Worm (Caenorhabditis elegans) whole organism, L3 larva: ENCODE data around the gene srm-2.

ENCODE experiments used
- R02D3.7 ChIP-seq: fragments of 150-350 bp; optimal IDR thresholded peaks from 2 replicates; lab custom pipeline; 2014; ENCODE audit warnings: missing biosample characterization, missing genetic modification characterization
- ZK546.5 ChIP-seq: sonication (generic microtip); optimal IDR thresholded peaks from 2 replicates; lab custom pipeline; 2017; ENCODE audit warnings: missing biosample characterization, missing genetic modification characterization
- ama-1 ChIP-seq: fragments of 150-350 bp; optimal IDR thresholded peaks from 2 replicates; lab custom pipeline; 2018
- ceh-16 ChIP-seq: sonication (generic microtip); optimal IDR thresholded peaks from 2 replicates; lab custom pipeline; 2017; ENCODE audit warnings: missing biosample characterization, missing genetic modification characterization
- ceh-28 ChIP-seq: fragments of 150-350 bp; optimal IDR thresholded peaks from 2 replicates; lab custom pipeline; 2014; ENCODE audit warnings: missing biosample characterization, missing genetic modification reagents, missing genetic modification characterization
- ceh-82 ChIP-seq: fragments of 150-350 bp; optimal IDR thresholded peaks from 2 replicates; lab custom pipeline; 2014; ENCODE audit warnings: missing biosample characterization, missing genetic modification characterization
- ceh-9 ChIP-seq: sonication (generic microtip); optimal IDR thresholded peaks from 2 replicates; lab custom pipeline; 2018; ENCODE audit warnings: missing biosample characterization, missing genetic modification characterization
- daf-12 ChIP-seq: fragments of 150-350 bp; optimal IDR thresholded peaks from 2 replicates; lab custom pipeline; 2014; ENCODE audit warnings: missing biosample characterization, missing genetic modification reagents, missing genetic modification characterization
- egl-27 ChIP-seq: sonication (generic microtip); optimal IDR thresholded peaks from 4 replicates; lab custom pipeline; 2017; ENCODE audit warnings: missing biosample characterization, missing genetic modification reagents, missing genetic modification characterization
- egl-5 ChIP-seq: fragments of 150-350 bp; optimal IDR thresholded peaks from 2 replicates; lab custom pipeline; 2017; ENCODE audit warnings: missing biosample characterization, missing genetic modification reagents, missing genetic modification characterization, inconsistent platforms
- elt-2 ChIP-seq: sonication (generic microtip); optimal IDR thresholded peaks from 2 replicates; lab custom pipeline; 2016; ENCODE audit warnings: missing genetic modification reagents, mild to moderate bottlenecking, missing genetic modification characterization, missing compliant biosample characterization
- eor-1 ChIP-seq, 2 experiments: fragments of 150-350 bp; optimal IDR thresholded peaks; 2 replicates each; lab custom pipeline; 2014 to 2018; ENCODE audit warnings: missing biosample characterization in 2 of 2, missing genetic modification characterization in 2 of 2
- fkh-10 ChIP-seq: sonication (generic microtip); optimal IDR thresholded peaks from 2 replicates; lab custom pipeline; 2017; ENCODE audit warnings: missing biosample characterization, missing genetic modification reagents, missing genetic modification characterization
- fkh-2 ChIP-seq: fragments of 150-350 bp; optimal IDR thresholded peaks from 2 replicates; lab custom pipeline; 2014; ENCODE audit warnings: missing biosample characterization, missing genetic modification reagents, missing genetic modification characterization
- fos-1 ChIP-seq: fragments of 150-350 bp; optimal IDR thresholded peaks from 2 replicates; lab custom pipeline; 2014; ENCODE audit warnings: missing biosample characterization, missing genetic modification characterization
- hmg-11 ChIP-seq: sonication (generic microtip); optimal IDR thresholded peaks from 2 replicates; lab custom pipeline; 2016; ENCODE audit warnings: missing genetic modification characterization, missing compliant biosample characterization
- lin-15B ChIP-seq: fragments of 150-350 bp; optimal IDR thresholded peaks from 2 replicates; lab custom pipeline; 2014; ENCODE audit warnings: missing biosample characterization, missing genetic modification characterization
- lin-39 ChIP-seq: fragments of 150-350 bp; optimal IDR thresholded peaks from 2 replicates; lab custom pipeline; 2018; ENCODE audit warnings: missing biosample characterization, missing genetic modification reagents, missing genetic modification characterization
- lsy-12 ChIP-seq: sonication (generic microtip); optimal IDR thresholded peaks from 2 replicates; lab custom pipeline; 2016; ENCODE audit warnings: mild to moderate bottlenecking, missing genetic modification characterization, missing compliant biosample characterization
- mdl-1 ChIP-seq: fragments of 150-350 bp; optimal IDR thresholded peaks from 2 replicates; lab custom pipeline; 2014; ENCODE audit warnings: missing biosample characterization, missing genetic modification characterization
- mml-1 ChIP-seq: fragments of 150-350 bp; sonication (generic microtip); optimal IDR thresholded peaks from 3 replicates; lab custom pipeline; 2014; ENCODE audit warnings: missing biosample characterization, missing genetic modification characterization
- nfya-1 ChIP-seq: sonication (generic microtip); optimal IDR thresholded peaks from 2 replicates; lab custom pipeline; 2017; ENCODE audit warnings: missing genetic modification characterization, mild to moderate bottlenecking, missing compliant biosample characterization, antibody characterized with exemption, moderate library complexity; ENCODE audit not compliant: insufficient read depth
- nhr-11 ChIP-seq: fragments of 150-350 bp; optimal IDR thresholded peaks from 2 replicates; lab custom pipeline; 2014; ENCODE audit warnings: missing biosample characterization, missing genetic modification characterization
- nhr-12 ChIP-seq: fragments of 150-350 bp; optimal IDR thresholded peaks from 2 replicates; lab custom pipeline; 2014; ENCODE audit warnings: missing biosample characterization, missing genetic modification characterization
- nhr-23 ChIP-seq: fragments of 150-350 bp; optimal IDR thresholded peaks from 2 replicates; lab custom pipeline; 2014; ENCODE audit warnings: missing biosample characterization, missing genetic modification reagents, missing genetic modification characterization
- nhr-237 ChIP-seq: fragments of 150-350 bp; optimal IDR thresholded peaks from 2 replicates; lab custom pipeline; 2014; ENCODE audit warnings: missing biosample characterization, missing genetic modification characterization
- nhr-43 ChIP-seq: sonication (generic microtip); optimal IDR thresholded peaks from 2 replicates; lab custom pipeline; 2016; ENCODE audit warnings: mild to moderate bottlenecking, missing genetic modification characterization, missing compliant biosample characterization; ENCODE audit not compliant: poor library complexity, severe bottlenecking
- nhr-76 ChIP-seq: fragments of 150-350 bp; sonication (generic microtip); optimal IDR thresholded peaks from 5 replicates; lab custom pipeline; 2014; ENCODE audit warnings: missing biosample characterization, missing genetic modification characterization
- pha-4 ChIP-seq: fragments of 150-350 bp; optimal IDR thresholded peaks from 2 replicates; lab custom pipeline; 2014; ENCODE audit warnings: missing biosample characterization, missing genetic modification reagents, missing genetic modification characterization
- pqm-1 ChIP-seq: fragments of 150-350 bp; optimal IDR thresholded peaks from 2 replicates; lab custom pipeline; 2017; ENCODE audit warnings: missing biosample characterization, missing genetic modification characterization, inconsistent platforms
- sea-2 ChIP-seq: fragments of 150-350 bp; sonication (generic microtip); optimal IDR thresholded peaks from 4 replicates; lab custom pipeline; 2014; ENCODE audit warnings: missing biosample characterization, missing genetic modification reagents, missing genetic modification characterization
- skn-1 ChIP-seq: fragments of 150-350 bp; optimal IDR thresholded peaks from 2 replicates; lab custom pipeline; 2014; ENCODE audit warnings: missing biosample characterization, missing genetic modification characterization
- snpc-4 ChIP-seq: fragments of 150-350 bp; optimal IDR thresholded peaks from 2 replicates; lab custom pipeline; 2014; ENCODE audit warnings: missing biosample characterization, missing genetic modification characterization
- tbx-2 ChIP-seq: sonication (generic microtip); optimal IDR thresholded peaks from 2 replicates; lab custom pipeline; 2016; ENCODE audit warnings: mild to moderate bottlenecking, missing genetic modification characterization, missing compliant biosample characterization
- unc-62 ChIP-seq: fragments of 150-350 bp; sonication (generic microtip); optimal IDR thresholded peaks from 4 replicates; lab custom pipeline; 2014; ENCODE audit warnings: missing biosample characterization, missing genetic modification reagents, missing genetic modification characterization
- ztf-11 ChIP-seq: fragments of 150-350 bp; optimal IDR thresholded peaks from 2 replicates; lab custom pipeline; 2014; ENCODE audit warnings: missing biosample characterization, missing genetic modification characterization

srm-2 gene

DNA sequence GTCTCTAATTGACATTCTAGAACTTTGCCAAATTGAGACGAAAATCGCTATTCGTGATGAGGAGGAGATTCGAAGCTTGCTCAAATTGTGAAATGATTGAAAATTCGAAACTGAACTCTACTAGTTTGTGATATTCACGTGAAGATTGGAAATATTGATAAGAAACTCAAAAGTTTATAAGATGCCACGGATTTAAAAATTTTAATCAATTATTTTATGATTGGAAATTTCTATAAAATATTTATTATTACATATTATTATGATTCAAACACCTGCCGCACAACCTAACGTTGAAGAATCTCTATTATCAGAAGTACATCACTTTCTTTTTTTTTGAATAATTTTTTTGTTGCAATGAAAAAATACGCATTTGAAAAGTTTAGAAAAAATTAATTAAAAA, 19.9 kb upstream of the srm-2 start, which contains the start of gene E03H12.7:
Gene E03H12.7, minus strand, starts transcription at position 101 of the 400 bp plus-strand sequence.
- TF ChIP-seq ceh-9 (tag; lab: Kevin White, UChicago) (no peak), nhr-23 (tag; lab: Kevin White, UChicago) (no peak), lin-39 (tag; lab: Kevin White, UChicago) (no peak), skn-1 (tag; lab: Kevin White, UChicago) (no peak), pqm-1 (tag; lab: Kevin White, UChicago) (no peak), ama-1 (lab: Kevin White, UChicago) (no peak), ceh-28 (tag; lab: Kevin White, UChicago) (no peak), mdl-1 (tag; lab: Kevin White, UChicago) (no peak), eor-1 (tag; optimal IDR thresholded peaks at IDR 0.05; lab: Kevin White, UChicago) (no peak), fos-1 (tag; lab: Kevin White, UChicago) (no peak)

ce11 chrIV:4992089-4992488, 16.4 kb upstream of the srm-2 start, which contains the start of gene str-162:
str-162 (plus strand) TSS chrIV:4992389.
- TF ChIP-seq sea-2 (GFP tag; lab: Kevin White, UChicago): no peak
- no peak for TF ChIP-seq ama-1 (lab: Kevin White, UChicago)
- TF ChIP-seq eor-1 (tag; optimal IDR thresholded peaks at IDR 0.05; lab: Kevin White, UChicago): no peak
- TF ChIP-seq R02D3.7 (tag; lab: Kevin White, UChicago): no peak
- TF ChIP-seq egl-5 (tag; lab: Kevin White, UChicago): no peak
- no peak for TF ChIP-seq elt-2 (tag; lab: Kevin White, UChicago)
- no peak for TF ChIP-seq nhr-237 (tag; lab: Kevin White, UChicago)
- TF ChIP-seq egl-27 (tag; lab: Kevin White, UChicago): no peak
- no peak for TF ChIP-seq ZK546.5
- no peak for TF ChIP-seq fos-1 (tag; lab: Kevin White, UChicago)
- no peak for TF ChIP-seq fkh-2 (tag; lab: Kevin White, UChicago)
- TF ChIP-seq ceh-16: no peak
- no peak for TF ChIP-seq nhr-76 (tag; lab: Kevin White, UChicago)
- TF ChIP-seq nhr-43 (tag; lab: Kevin White, UChicago): no peak
- TF ChIP-seq skn-1 (tag; lab: Kevin White, UChicago): no peak

DNA sequence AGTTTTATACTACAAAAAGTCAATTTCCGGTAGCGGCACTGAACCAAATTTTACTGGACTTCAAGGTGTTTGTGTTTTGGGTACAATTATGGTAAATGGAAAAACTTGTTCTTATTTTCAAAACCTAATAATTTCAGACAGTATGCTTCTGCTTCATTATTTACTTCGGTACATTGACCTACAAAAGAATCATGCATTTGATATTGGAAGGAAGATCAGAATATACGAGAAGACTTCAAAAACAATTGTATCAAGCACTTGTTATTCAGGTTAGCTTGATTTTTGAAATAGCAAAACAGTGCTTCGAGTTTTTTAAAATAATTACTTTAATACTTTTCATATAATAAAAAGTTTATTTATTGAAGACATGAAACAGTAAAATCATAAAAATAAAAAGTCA, 15.3 kb upstream of the srm-2 start:
- TF ChIP-seq lin-39 (tag; lab: Kevin White, UChicago) (no peak), nhr-12 (tag; lab: Kevin White, UChicago) (no peak), egl-27 (tag; lab: Kevin White, UChicago) (no peak), snpc-4 (tag; lab: Kevin White, UChicago) (no peak), ceh-9 (tag; lab: Kevin White, UChicago) (no peak), ztf-11 (no peak), daf-12 (tag; lab: Kevin White, UChicago) (no peak)

ce11 chrIV:4995842-4996241, 12.6 kb upstream of the srm-2 start, which contains the start of gene ssq-2:
ssq-2 (plus strand) TSS chrIV:4996142.
- no peak for TF ChIP-seq nhr-11 (tag; lab: Kevin White, UChicago)
- no peak for TF ChIP-seq ama-1 (lab: Kevin White, UChicago)
- TF ChIP-seq nfya-1 (tag; lab: Kevin White, UChicago): no peak
- TF ChIP-seq mml-1 (tag; lab: Kevin White, UChicago): no peak
- no peak for TF ChIP-seq hmg-11 (tag; lab: Kevin White, UChicago)
- TF ChIP-seq pha-4 (tag; lab: Kevin White, UChicago): no peak
- TF ChIP-seq snpc-4 (tag; lab: Kevin White, UChicago): no peak
- TF ChIP-seq nhr-43 (tag; lab: Kevin White, UChicago): no peak
- TF ChIP-seq tbx-2 (tag; lab: Kevin White, UChicago): no peak
- TF ChIP-seq lin-15B (tag; lab: Kevin White, UChicago): no peak
- no peak for TF ChIP-seq ceh-82 (tag; lab: Kevin White, UChicago)
- TF ChIP-seq unc-62 (GFP tag; lab: Kevin White, UChicago): no peak
- TF ChIP-seq lsy-12: no peak
- no peak for TF ChIP-seq fkh-10 (GFP tag; lab: Kevin White, UChicago)
